Worm (Caenorhabditis elegans) whole organism, L4/young adult: ENCODE results near the gene frpr-6.

Experiments
- dao-5 ChIP-seq: sonication (generic microtip); optimal IDR thresholded peaks from 2 replicates; lab custom pipeline; 2016; ENCODE audit warnings: missing genotype, missing genetic modification characterization, moderate library complexity, missing compliant biosample characterization
- him-1 ChIP-seq: sonication (generic microtip); optimal IDR thresholded peaks from 2 replicates; lab custom pipeline; 2016; ENCODE audit warnings: missing genotype, missing genetic modification reagents, missing genetic modification characterization, missing compliant biosample characterization

- TF ChIP-seq him-1 (tag; lab: Kevin White, UChicago) = no peak
- no peak for TF ChIP-seq dao-5
Measured at ce11 chrV:9081410-9081809, 19.6 kb downstream of the frpr-6 start.
